Fruit fly (Drosophila melanogaster) whole organism, embryonic: ENCODE results near the gene flw.

Experiments
- CG10431 ChIP-seq: fragments of 200-800 bp; sonication (Bioruptor generic); optimal IDR thresholded peaks from 3 replicates; lab custom pipeline; 2018; ENCODE audit warnings: missing biosample characterization, mild to moderate bottlenecking, missing genetic modification characterization
- CG11456 ChIP-seq: fragments of 200-800 bp; sonication (Bioruptor generic); IDR thresholded peaks from 3 replicates; pipeline ENCODE4 v1.3.6; 2022; ENCODE audit warnings: missing biosample characterization, missing genetic modification characterization
- CG12391 ChIP-seq: fragments of 200-800 bp; sonication (Bioruptor generic); optimal IDR thresholded peaks from 3 replicates; lab custom pipeline; 2018; ENCODE audit warnings: missing biosample characterization, mild to moderate bottlenecking, missing genetic modification characterization, moderate library complexity
- CG15011 ChIP-seq: fragments of 200-800 bp; sonication (Bioruptor generic); optimal IDR thresholded peaks from 3 replicates; lab custom pipeline; 2018; ENCODE audit warnings: missing biosample characterization, mild to moderate bottlenecking, missing genetic modification characterization
- CG15514 ChIP-seq: fragments of 200-800 bp; sonication (Bioruptor generic); optimal IDR thresholded peaks from 3 replicates; lab custom pipeline; 2017; ENCODE audit warnings: missing biosample characterization, missing genetic modification characterization, mild to moderate bottlenecking, moderate library complexity, missing genetic modification reagents
- CG15601 ChIP-seq: fragments of 200-800 bp; sonication (Bioruptor generic); optimal IDR thresholded peaks from 3 replicates; lab custom pipeline; 2019; ENCODE audit warnings: missing biosample characterization, mild to moderate bottlenecking, missing genetic modification characterization, moderate library complexity
- CG16815 ChIP-seq: fragments of 200-800 bp; sonication (Bioruptor generic); optimal IDR thresholded peaks from 3 replicates; lab custom pipeline; 2017; ENCODE audit warnings: missing biosample characterization, mild to moderate bottlenecking, missing genetic modification characterization
- CG17359 ChIP-seq: fragments of 200-800 bp; sonication (Bioruptor generic); optimal IDR thresholded peaks from 3 replicates; lab custom pipeline; 2018; ENCODE audit warnings: missing biosample characterization, mild to moderate bottlenecking, missing genetic modification characterization, moderate library complexity
- CG17568 ChIP-seq: fragments of 200-800 bp; sonication (Bioruptor generic); optimal IDR thresholded peaks from 2 replicates; lab custom pipeline; 2018; ENCODE audit warnings: missing biosample characterization, mild to moderate bottlenecking, missing genetic modification characterization, moderate library complexity
- CG18262 ChIP-seq: fragments of 200-800 bp; optimal IDR thresholded peaks from 3 replicates; lab custom pipeline; 2019; ENCODE audit warnings: missing biosample characterization, mild to moderate bottlenecking, missing genetic modification characterization, moderate library complexity
- CG18599 ChIP-seq: fragments of 200-800 bp; sonication (Bioruptor generic); optimal IDR thresholded peaks from 3 replicates; lab custom pipeline; 2017; ENCODE audit warnings: missing biosample characterization, missing genetic modification characterization, mild to moderate bottlenecking, moderate library complexity, missing genetic modification reagents
- CG18764 ChIP-seq: fragments of 200-800 bp; sonication (Bioruptor generic); optimal IDR thresholded peaks from 3 replicates; lab custom pipeline; 2016; ENCODE audit warnings: missing biosample characterization, missing genetic modification characterization
- CG30403 ChIP-seq: fragments of 200-800 bp; sonication (Bioruptor generic); optimal IDR thresholded peaks from 3 replicates; lab custom pipeline; 2016; ENCODE audit warnings: missing biosample characterization, missing genetic modification characterization
- CG32532 ChIP-seq: fragments of 200-800 bp; sonication (Bioruptor generic); IDR thresholded peaks from 2 replicates; pipeline ENCODE4 v1.3.6; 2022; ENCODE audit warnings: missing biosample characterization, missing genetic modification characterization
- CG4424 ChIP-seq: fragments of 200-800 bp; sonication (Bioruptor generic); optimal IDR thresholded peaks from 3 replicates; lab custom pipeline; 2016; ENCODE audit warnings: missing biosample characterization, missing genetic modification characterization
- CG4617 ChIP-seq: fragments of 200-800 bp; sonication (Bioruptor generic); optimal IDR thresholded peaks from 3 replicates; lab custom pipeline; 2016; ENCODE audit warnings: missing biosample characterization, missing genetic modification characterization, borderline replicate concordance
- CG4730 ChIP-seq: fragments of 200-800 bp; sonication (Bioruptor generic); IDR thresholded peaks from 2 replicates; pipeline ENCODE4 v1.3.6; 2022; ENCODE audit warnings: missing biosample characterization, missing genetic modification characterization
- CG7963 ChIP-seq: fragments of 200-800 bp; sonication (Bioruptor generic); IDR thresholded peaks from 3 replicates; pipeline ENCODE4 v1.3.6; 2022; ENCODE audit warnings: missing biosample characterization, missing genetic modification characterization; ENCODE audit not compliant: partially characterized antibody
- CG8281 ChIP-seq: fragments of 200-800 bp; sonication (Bioruptor generic); optimal IDR thresholded peaks from 2 replicates; lab custom pipeline; 2018; ENCODE audit warnings: missing biosample characterization, mild to moderate bottlenecking, missing genetic modification characterization, moderate library complexity
- CG8765 ChIP-seq: fragments of 200-800 bp; sonication (Bioruptor generic); IDR thresholded peaks from 2 replicates; pipeline ENCODE4 v1.3.6; 2022; ENCODE audit warnings: missing biosample characterization, missing genetic modification characterization
- CG9932 ChIP-seq: fragments of 200-800 bp; sonication (Bioruptor generic); IDR thresholded peaks from 2 replicates; pipeline ENCODE4 v1.3.6; 2022; ENCODE audit warnings: missing biosample characterization, missing genetic modification characterization
- E2f1 ChIP-seq: fragments of 200-800 bp; sonication (Bioruptor generic); IDR thresholded peaks from 2 replicates; pipeline ENCODE4 v1.3.6; 2022; ENCODE audit warnings: missing biosample characterization, missing genetic modification characterization
- Fer3 ChIP-seq: fragments of 200-800 bp; sonication (Bioruptor generic); optimal IDR thresholded peaks from 2 replicates; lab custom pipeline; 2018; ENCODE audit warnings: missing biosample characterization, mild to moderate bottlenecking, missing genetic modification characterization, moderate library complexity
- GATAe ChIP-seq: fragments of 200-800 bp; sonication (Bioruptor generic); conservative IDR thresholded peaks from 2 replicates; pipeline ENCODE4 v1.3.6; 2022; ENCODE audit warnings: missing biosample characterization, missing genetic modification characterization
- HmgD ChIP-seq: fragments of 200-800 bp; sonication (Bioruptor generic); optimal IDR thresholded peaks from 3 replicates; lab custom pipeline; 2016; ENCODE audit warnings: missing biosample characterization, missing genetic modification characterization
- Hmr ChIP-seq: fragments of 200-800 bp; sonication (Bioruptor generic); optimal IDR thresholded peaks from 3 replicates; lab custom pipeline; 2017; ENCODE audit warnings: mild to moderate bottlenecking, missing biosample characterization, missing genetic modification reagents, missing genetic modification characterization
- Hsf ChIP-seq: fragments of 200-800 bp; sonication (Bioruptor generic); optimal IDR thresholded peaks from 3 replicates; lab custom pipeline; 2016; ENCODE audit warnings: missing biosample characterization, missing genetic modification characterization
- MBD-R2 ChIP-seq: fragments of 200-800 bp; sonication (Bioruptor generic); IDR thresholded peaks from 2 replicates; pipeline ENCODE4 v1.3.6; 2022; ENCODE audit warnings: missing biosample characterization, missing genetic modification characterization
- Meics ChIP-seq: fragments of 200-800 bp; sonication (Bioruptor generic); optimal IDR thresholded peaks from 2 replicates; lab custom pipeline; 2017; ENCODE audit warnings: missing biosample characterization, mild to moderate bottlenecking, missing genetic modification characterization
- NFAT ChIP-seq: fragments of 200-800 bp; sonication (Bioruptor generic); IDR thresholded peaks from 2 replicates; pipeline ENCODE4 v1.3.6; 2022; ENCODE audit warnings: missing biosample characterization, missing genetic modification characterization
- Poxn ChIP-seq: fragments of 200-800 bp; sonication (Bioruptor generic); IDR thresholded peaks from 2 replicates; pipeline ENCODE4 v1.3.6; 2022; ENCODE audit warnings: missing biosample characterization, missing genetic modification characterization
- Sry-δ ChIP-seq: fragments of 200-800 bp; sonication (Bioruptor generic); optimal IDR thresholded peaks from 2 replicates; lab custom pipeline; 2016; ENCODE audit warnings: missing biosample characterization, missing genetic modification characterization
- amos ChIP-seq: fragments of 200-800 bp; sonication (Bioruptor generic); IDR thresholded peaks from 2 replicates; pipeline ENCODE4 v1.3.6; 2022; ENCODE audit warnings: missing biosample characterization, missing genetic modification characterization; ENCODE audit not compliant: partially characterized antibody
- ato ChIP-seq: fragments of 200-800 bp; sonication (Bioruptor generic); IDR thresholded peaks from 2 replicates; pipeline ENCODE4 v1.3.6; 2022; ENCODE audit warnings: missing biosample characterization, missing genetic modification characterization; ENCODE audit not compliant: partially characterized antibody
- chinmo ChIP-seq: fragments of 200-800 bp; sonication (Bioruptor generic); IDR thresholded peaks from 4 replicates; pipeline ENCODE4 v1.3.6; 2022; ENCODE audit warnings: missing biosample characterization, missing genetic modification characterization; ENCODE audit not compliant: partially characterized antibody
- eve ChIP-seq, 2 experiments: fragments of >200 bp; optimal IDR thresholded peaks; 2 replicates each; lab custom pipeline; 2017; ENCODE audit warnings: missing biosample characterization in 2 of 2, missing genetic modification characterization in 2 of 2
- h ChIP-seq: fragments of >200 bp; optimal IDR thresholded peaks from 2 replicates; lab custom pipeline; 2017
- hbn ChIP-seq: fragments of 200-800 bp; sonication (Bioruptor generic); IDR thresholded peaks from 2 replicates; pipeline ENCODE4 v1.3.6; 2022; ENCODE audit warnings: missing biosample characterization, missing genetic modification characterization; ENCODE audit not compliant: partially characterized antibody
- inv ChIP-seq: fragments of 200-800 bp; sonication (Bioruptor generic); IDR thresholded peaks from 2 replicates; pipeline ENCODE4 v1.3.6; 2022; ENCODE audit warnings: missing biosample characterization, missing genetic modification characterization; ENCODE audit not compliant: partially characterized antibody
- lmd ChIP-seq: fragments of 200-800 bp; sonication (Bioruptor generic); IDR thresholded peaks from 2 replicates; pipeline ENCODE4 v1.3.6; 2022; ENCODE audit warnings: missing biosample characterization, missing genetic modification characterization
- nmo ChIP-seq: fragments of 200-800 bp; sonication (Bioruptor generic); optimal IDR thresholded peaks from 2 replicates; lab custom pipeline; 2018; ENCODE audit warnings: missing biosample characterization, mild to moderate bottlenecking, missing genetic modification characterization, moderate library complexity
- oc ChIP-seq: fragments of 200-800 bp; sonication (Bioruptor generic); optimal IDR thresholded peaks from 2 replicates; lab custom pipeline; 2018; ENCODE audit warnings: missing biosample characterization, mild to moderate bottlenecking, missing genetic modification characterization, moderate library complexity
- odd ChIP-seq: fragments of 200-800 bp; sonication (Bioruptor generic); optimal IDR thresholded peaks from 2 replicates; lab custom pipeline; 2017; ENCODE audit warnings: missing biosample characterization, mild to moderate bottlenecking, missing genetic modification characterization
- pan ChIP-seq, 4 experiments: fragments of >200 bp in 3 of 4; fragments of 200-800 bp in 1 of 4; sonication (Bioruptor generic) in 1 of 4; optimal IDR thresholded peaks in 3 of 4; IDR thresholded peaks in 1 of 4; 2 replicates each; pipeline versions ENCODE4 v1.3.6 to Lab custom; 2017 to 2022; ENCODE audit warnings: missing biosample characterization in 2 of 4, missing genetic modification characterization in 2 of 4, mixed read lengths in 1 of 4
- phol ChIP-seq: fragments of 200-800 bp; sonication (Bioruptor generic); optimal IDR thresholded peaks from 3 replicates; lab custom pipeline; 2018; ENCODE audit warnings: missing biosample characterization, mild to moderate bottlenecking, missing genetic modification characterization, moderate library complexity
- repo ChIP-seq: fragments of 200-800 bp; sonication (Bioruptor generic); optimal IDR thresholded peaks from 2 replicates; lab custom pipeline; 2016; ENCODE audit warnings: missing biosample characterization, missing genetic modification characterization
- sob ChIP-seq: fragments of 200-800 bp; sonication (Bioruptor generic); IDR thresholded peaks from 2 replicates; pipeline ENCODE4 v1.3.6; 2022; ENCODE audit warnings: missing biosample characterization, missing genetic modification characterization
- unc-4 ChIP-seq: fragments of 200-800 bp; sonication (Bioruptor generic); IDR thresholded peaks from 2 replicates; pipeline ENCODE4 v1.3.6; 2022; ENCODE audit warnings: missing biosample characterization, missing genetic modification characterization; ENCODE audit not compliant: partially characterized antibody
- zfh2 ChIP-seq: fragments of 200-800 bp; sonication (Bioruptor generic); optimal IDR thresholded peaks from 2 replicates; lab custom pipeline; 2016; ENCODE audit warnings: missing biosample characterization, missing genetic modification characterization

Gene flw

dm6 chrX:10385757-10386156 is at the start of gene flw, which contains the start of gene Psf3 (continued):
- TF ChIP-seq CG12391 (tag; lab: Kevin White, UChicago), result no peak
- TF ChIP-seq CG8281 (tag; lab: Kevin White, UChicago), result no peak
- TF ChIP-seq CG15601 (tag; lab: Kevin White, UChicago), result no peak
- TF ChIP-seq NFAT (GFP tag; lab: Robert Waterston, UW), result peak; percentile 12; the same call in 1 of the 2 replicates
- TF ChIP-seq GATAe (GFP tag; lab: Robert Waterston, UW), result no peak
- peak; percentile 47 for TF ChIP-seq CG15514 (GFP tag; lab: Kevin White, UChicago)
- peak; percentile 29 for TF ChIP-seq phol (tag; lab: Kevin White, UChicago)
- peak; percentile 30; the same call in 1 of the 2 replicates for TF ChIP-seq lmd
- peak; percentile 78 for TF ChIP-seq ato
- TF ChIP-seq sob (GFP tag; lab: Robert Waterston, UW), result peak; percentile 48; the same call in 1 of the 2 replicates
- peak; percentile 38; the same call in 1 of the 2 replicates for TF ChIP-seq CG32532 (GFP tag; lab: Robert Waterston, UW)
- TF ChIP-seq hbn, result peak; percentile 66
- peak; percentile 19 for TF ChIP-seq Hsf (GFP tag; lab: Kevin White, UChicago)
- TF ChIP-seq zfh2 (GFP tag; lab: Kevin White, UChicago), result peak; percentile 32
- TF ChIP-seq CG18764 (GFP tag; lab: Kevin White, UChicago), result peak; percentile 8
- TF ChIP-seq CG17359 (tag; lab: Kevin White, UChicago), result peak; percentile 19
- TF ChIP-seq CG9932, result peak; percentile 62; the same call in 1 of the 2 replicates
- no peak for TF ChIP-seq pan (optimal IDR thresholded peaks at IDR 0.05; lab: Kevin White, UChicago)
- TF ChIP-seq pan (GFP tag; optimal IDR thresholded peaks at IDR 0.05 in 1 of 2, IDR thresholded peaks at IDR 0.05 in 1 of 2), result peak in 1 of 2 experiments; percentile 34
- peak; percentile 7 for TF ChIP-seq Meics (GFP tag; lab: Kevin White, UChicago)
- TF ChIP-seq Sry-δ (GFP tag; lab: Kevin White, UChicago), result peak; percentile 76
- TF ChIP-seq MBD-R2 (GFP tag; lab: Robert Waterston, UW), result peak; percentile 64
- TF ChIP-seq h (lab: Kevin White, UChicago), result no peak
- TF ChIP-seq CG30403 (GFP tag; lab: Kevin White, UChicago), result peak; percentile 39
- TF ChIP-seq CG17568 (GFP tag; lab: Kevin White, UChicago), result no peak
- no peak for TF ChIP-seq CG10431 (GFP tag; lab: Kevin White, UChicago)
- no peak for TF ChIP-seq CG8765 (GFP tag; lab: Robert Waterston, UW)
- peak; percentile 52 for TF ChIP-seq unc-4
- no peak for TF ChIP-seq eve (GFP tag; optimal IDR thresholded peaks at IDR 0.05; lab: Kevin White, UChicago)
- TF ChIP-seq nmo, result peak; percentile 20
- peak; percentile 19 for TF ChIP-seq CG18599 (GFP tag; lab: Kevin White, UChicago)
- no peak for TF ChIP-seq CG15011 (GFP tag; lab: Kevin White, UChicago)
- TF ChIP-seq CG16815 (GFP tag; lab: Kevin White, UChicago), result no peak
- peak; percentile 14 for TF ChIP-seq CG4424 (GFP tag; lab: Kevin White, UChicago)
- no peak for TF ChIP-seq oc
- no peak for TF ChIP-seq CG4617 (GFP tag; lab: Kevin White, UChicago)
- peak; percentile 45 for TF ChIP-seq Hmr (GFP tag; lab: Kevin White, UChicago)
- no peak for TF ChIP-seq CG18262 (tag; lab: Kevin White, UChicago)
- peak; percentile 83 for TF ChIP-seq amos (GFP tag; lab: Robert Waterston, UW)
- 0 out of 3 replicates have a peak, but pooled peaks have one; percentile 34 for TF ChIP-seq CG7963 (GFP tag; lab: Robert Waterston, UW)
- TF ChIP-seq CG11456, result peak; percentile 51; the same call in 1 of the 3 replicates
- TF ChIP-seq Fer3 (tag; lab: Kevin White, UChicago), result peak; percentile 25
- peak; percentile 55; the same call in 1 of the 2 replicates for TF ChIP-seq inv (GFP tag; lab: Robert Waterston, UW)
- TF ChIP-seq chinmo (GFP tag; lab: Robert Waterston, UW), result 0 out of 4 replicates have a peak, but pooled peaks have one; percentile 57
- TF ChIP-seq CG4730 (GFP tag; lab: Robert Waterston, UW), result no peak
- no peak for TF ChIP-seq HmgD (GFP tag; lab: Kevin White, UChicago)
- peak; percentile 14 for TF ChIP-seq odd (GFP tag; lab: Kevin White, UChicago)
- TF ChIP-seq Poxn (GFP tag; lab: Robert Waterston, UW), result no peak
- no peak for TF ChIP-seq E2f1 (GFP tag; lab: Robert Waterston, UW)
- no peak for TF ChIP-seq repo (GFP tag; lab: Kevin White, UChicago)
